Worm (Caenorhabditis elegans) whole organism, early embryonic: ENCODE results near the gene gmpr-1.

Experiments
- ama-1 ChIP-seq: fragments of 150-350 bp; optimal IDR thresholded peaks from 2 replicates; lab custom pipeline; 2014
- ets-7 ChIP-seq: sonication (generic microtip); optimal IDR thresholded peaks from 2 replicates; lab custom pipeline; 2016; ENCODE audit warnings: missing genotype, missing genetic modification characterization, missing compliant biosample characterization
- hmbx-1 ChIP-seq: sonication (generic microtip); optimal IDR thresholded peaks from 2 replicates; lab custom pipeline; 2016; ENCODE audit warnings: mild to moderate bottlenecking, missing genetic modification characterization, missing compliant biosample characterization
- hnd-1 ChIP-seq: sonication (generic microtip); optimal IDR thresholded peaks from 2 replicates; lab custom pipeline; 2016; ENCODE audit warnings: missing genetic modification characterization, missing compliant biosample characterization
- tbx-11 ChIP-seq: fragments of 200-800 bp; sonication (Bioruptor generic); IDR thresholded peaks from 2 replicates; pipeline ENCODE4 v1.3.6; 2022; ENCODE audit warnings: missing genetic modification characterization, missing compliant biosample characterization
- tra-4 ChIP-seq: sonication (generic microtip); optimal IDR thresholded peaks from 2 replicates; lab custom pipeline; 2017; ENCODE audit warnings: missing genetic modification characterization, missing compliant biosample characterization

DNA sequence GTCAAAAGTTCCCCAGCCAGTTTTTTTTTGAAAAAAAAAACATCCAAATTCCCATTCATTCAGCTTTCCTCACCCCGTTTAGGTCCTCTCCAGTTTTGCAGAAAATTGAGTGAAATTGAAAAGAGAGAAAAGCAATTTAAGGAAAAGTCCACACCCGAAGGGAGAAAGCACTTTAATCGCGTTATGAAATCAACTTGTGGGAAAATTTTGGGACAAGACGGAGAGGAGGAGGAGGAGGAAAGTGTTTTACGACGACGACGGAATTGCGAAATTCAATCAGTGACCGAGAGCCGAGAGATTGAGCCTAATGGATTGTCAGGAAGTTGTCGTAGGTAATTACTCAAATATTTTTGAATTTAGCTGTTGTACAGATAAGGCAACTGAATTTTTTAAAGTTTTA lies 13.8 kb downstream of the gmpr-1 start:
- TF ChIP-seq ama-1 (lab: Kevin White, UChicago), result no peak
- no peak for TF ChIP-seq hnd-1 (tag; lab: Kevin White, UChicago)
- TF ChIP-seq tbx-11, result no peak
- TF ChIP-seq ets-7 (tag; lab: Kevin White, UChicago), result no peak
- TF ChIP-seq tra-4, result no peak
- TF ChIP-seq hmbx-1, result no peak
